Worm (Caenorhabditis elegans) whole organism, young adult: Measurements from ENCODE around the gene nhr-129.

Source experiments
- B0019.2 ChIP-seq: fragments of 200-800 bp; sonication (Bioruptor generic); conservative IDR thresholded peaks from 2 replicates; pipeline ENCODE4 v1.3.6; 2022; ENCODE audit warnings: missing genetic modification reagents, missing genetic modification characterization, missing compliant biosample characterization
- B0035.1 ChIP-seq: sonication (generic microtip); optimal IDR thresholded peaks from 2 replicates; lab custom pipeline; 2016; ENCODE audit warnings: missing genetic modification characterization, mild to moderate bottlenecking, missing compliant biosample characterization, missing genotype, missing genetic modification reagents
- K12H6.12 ChIP-seq: fragments of 200-800 bp; sonication (Bioruptor generic); optimal IDR thresholded peaks from 2 replicates; lab custom pipeline; 2018; ENCODE audit warnings: mild to moderate bottlenecking, missing genetic modification characterization, missing compliant biosample characterization
- T26A5.8 ChIP-seq: sonication (generic microtip); optimal IDR thresholded peaks from 2 replicates; lab custom pipeline; 2016; ENCODE audit warnings: missing genetic modification characterization, missing compliant biosample characterization
- Y53F4B.3 ChIP-seq: fragments of 200-800 bp; sonication (Bioruptor generic); IDR thresholded peaks from 2 replicates; pipeline ENCODE4 v1.3.6; 2022; ENCODE audit warnings: missing genetic modification reagents, missing genetic modification characterization, missing compliant biosample characterization
- Y53G8AR.9 ChIP-seq: fragments of 200-800 bp; sonication (Bioruptor generic); conservative IDR thresholded peaks from 2 replicates; pipeline ENCODE4 v1.3.6; 2022; ENCODE audit warnings: missing genetic modification reagents, missing genetic modification characterization, missing compliant biosample characterization
- Y67H2A.10 ChIP-seq: fragments of 200-800 bp; sonication (Bioruptor generic); conservative IDR thresholded peaks from 2 replicates; pipeline ENCODE4 v1.3.6; 2022; ENCODE audit warnings: missing genetic modification reagents, missing genetic modification characterization, missing compliant biosample characterization
- Y95B8A.8 ChIP-seq: fragments of 200-800 bp; sonication (Bioruptor generic); IDR thresholded peaks from 2 replicates; pipeline ENCODE4 v1.3.6; 2022; ENCODE audit warnings: missing genetic modification reagents, missing genetic modification characterization, missing compliant biosample characterization
- ama-1 ChIP-seq, 3 experiments: fragments of 150-350 bp in 1 of 3; sonication (generic microtip) in 2 of 3; optimal IDR thresholded peaks; 2 replicates each; lab custom pipeline; 2014 to 2018; ENCODE audit warnings: missing biosample characterization in 2 of 3, missing genetic modification characterization in 2 of 3, missing genetic modification reagents in 2 of 3
- aptf-2 ChIP-seq: fragments of 200-800 bp; sonication (Bioruptor generic); conservative IDR thresholded peaks from 2 replicates; pipeline ENCODE4 v1.3.6; 2022; ENCODE audit warnings: missing genetic modification reagents, missing genetic modification characterization, missing compliant biosample characterization
- atf-7 ChIP-seq: sonication (generic microtip); optimal IDR thresholded peaks from 2 replicates; lab custom pipeline; 2017; ENCODE audit warnings: mild to moderate bottlenecking, missing genetic modification characterization, missing compliant biosample characterization
- attf-6 ChIP-seq: fragments of 200-800 bp; sonication (Bioruptor generic); IDR thresholded peaks from 2 replicates; pipeline ENCODE4 v1.3.6; 2022; ENCODE audit warnings: missing genetic modification reagents, missing genetic modification characterization, missing compliant biosample characterization
- ceh-58 ChIP-seq: fragments of 200-800 bp; sonication (Bioruptor generic); IDR thresholded peaks from 2 replicates; pipeline ENCODE4 v1.3.6; 2022; ENCODE audit warnings: missing genetic modification characterization, missing compliant biosample characterization
- chd-7 ChIP-seq: sonication (generic microtip); optimal IDR thresholded peaks from 2 replicates; lab custom pipeline; 2016; ENCODE audit warnings: mild to moderate bottlenecking, missing genetic modification characterization, moderate library complexity, missing compliant biosample characterization
- dpl-1 ChIP-seq: fragments of 150-350 bp; optimal IDR thresholded peaks from 2 replicates; lab custom pipeline; 2014; ENCODE audit warnings: missing biosample characterization, missing genetic modification reagents, missing genetic modification characterization
- egl-44 ChIP-seq: fragments of 200-800 bp; sonication (Bioruptor generic); IDR thresholded peaks from 2 replicates; pipeline ENCODE4 v1.3.6; 2022; ENCODE audit warnings: missing genetic modification reagents, missing genetic modification characterization, missing compliant biosample characterization
- him-1 ChIP-seq: sonication (generic microtip); optimal IDR thresholded peaks from 2 replicates; lab custom pipeline; 2016; ENCODE audit warnings: missing genotype, missing genetic modification reagents, missing genetic modification characterization, missing compliant biosample characterization
- hlh-12 ChIP-seq: sonication (generic microtip); optimal IDR thresholded peaks from 2 replicates; lab custom pipeline; 2016; ENCODE audit warnings: missing genetic modification characterization, missing compliant biosample characterization
- let-607 ChIP-seq, 2 experiments: fragments of 200-800 bp in 1 of 2; sonication (Bioruptor generic) in 1 of 2; sonication (generic microtip) in 1 of 2; optimal IDR thresholded peaks; 2 replicates each; lab custom pipeline; 2016 to 2018; ENCODE audit warnings: mild to moderate bottlenecking in 2 of 2, missing compliant biosample characterization in 2 of 2, missing genetic modification characterization in 2 of 2, moderate library complexity in 2 of 2, missing genotype in 1 of 2
- lin-35 ChIP-seq, 3 experiments: fragments of 150-350 bp in 2 of 3; sonication (generic microtip) in 1 of 3; optimal IDR thresholded peaks; 2 replicates each; lab custom pipeline; 2014 to 2018; ENCODE audit warnings: missing biosample characterization in 3 of 3, missing genetic modification characterization in 3 of 3, missing genetic modification reagents in 3 of 3
- lir-1 ChIP-seq: fragments of 200-800 bp; sonication (Bioruptor generic); conservative IDR thresholded peaks from 2 replicates; pipeline ENCODE4 v1.3.6; 2022; ENCODE audit warnings: missing genetic modification reagents, missing genetic modification characterization, missing compliant biosample characterization
- madf-6 ChIP-seq: fragments of 200-800 bp; sonication (Bioruptor generic); IDR thresholded peaks from 2 replicates; pipeline ENCODE4 v1.3.6; 2022; ENCODE audit warnings: missing genetic modification reagents, missing genetic modification characterization, missing compliant biosample characterization
- madf-8 ChIP-seq: fragments of 200-800 bp; sonication (Bioruptor generic); conservative IDR thresholded peaks from 2 replicates; pipeline ENCODE4 v1.3.6; 2022; ENCODE audit warnings: missing genetic modification reagents, missing genetic modification characterization, missing compliant biosample characterization
- nfyb-1 ChIP-seq: fragments of 200-800 bp; sonication (Bioruptor generic); IDR thresholded peaks from 2 replicates; pipeline ENCODE4 v1.3.6; 2022; ENCODE audit warnings: missing genetic modification reagents, missing genetic modification characterization, missing compliant biosample characterization
- nhr-120 ChIP-seq: fragments of 200-800 bp; sonication (Bioruptor generic); IDR thresholded peaks from 2 replicates; pipeline ENCODE4 v1.3.6; 2022; ENCODE audit warnings: missing genetic modification characterization, missing compliant biosample characterization
- nhr-80 ChIP-seq: sonication (generic microtip); optimal IDR thresholded peaks from 2 replicates; lab custom pipeline; 2016; ENCODE audit warnings: missing genetic modification characterization, missing compliant biosample characterization
- rec-8 ChIP-seq, 2 experiments: sonication (generic microtip); optimal IDR thresholded peaks; 2 replicates each; lab custom pipeline; 2016; ENCODE audit warnings: mild to moderate bottlenecking in 2 of 2, missing genetic modification characterization in 2 of 2, missing genetic modification reagents in 2 of 2, missing genotype in 2 of 2, missing biosample characterization in 1 of 2, missing compliant biosample characterization in 1 of 2, moderate library complexity in 1 of 2
- repo-1 ChIP-seq: sonication (generic microtip); optimal IDR thresholded peaks from 2 replicates; lab custom pipeline; 2017; ENCODE audit warnings: mild to moderate bottlenecking, missing genetic modification characterization, missing compliant biosample characterization
- sea-2 ChIP-seq: fragments of 200-800 bp; sonication (Bioruptor generic); IDR thresholded peaks from 2 replicates; pipeline ENCODE4 v1.3.6; 2022; ENCODE audit warnings: missing genetic modification characterization, missing compliant biosample characterization
- somi-1 ChIP-seq: fragments of 200-800 bp; sonication (Bioruptor generic); optimal IDR thresholded peaks from 2 replicates; lab custom pipeline; 2018; ENCODE audit warnings: mild to moderate bottlenecking, missing genetic modification characterization, missing compliant biosample characterization
- unc-62 ChIP-seq: fragments of 150-350 bp; optimal IDR thresholded peaks from 2 replicates; lab custom pipeline; 2014; ENCODE audit warnings: missing biosample characterization, missing genetic modification reagents, missing genetic modification characterization
- ztf-22 ChIP-seq: fragments of 200-800 bp; sonication (Bioruptor generic); optimal IDR thresholded peaks from 2 replicates; lab custom pipeline; 2018; ENCODE audit warnings: mild to moderate bottlenecking, missing genetic modification characterization, moderate library complexity, missing compliant biosample characterization

nhr-129 gene

DNA sequence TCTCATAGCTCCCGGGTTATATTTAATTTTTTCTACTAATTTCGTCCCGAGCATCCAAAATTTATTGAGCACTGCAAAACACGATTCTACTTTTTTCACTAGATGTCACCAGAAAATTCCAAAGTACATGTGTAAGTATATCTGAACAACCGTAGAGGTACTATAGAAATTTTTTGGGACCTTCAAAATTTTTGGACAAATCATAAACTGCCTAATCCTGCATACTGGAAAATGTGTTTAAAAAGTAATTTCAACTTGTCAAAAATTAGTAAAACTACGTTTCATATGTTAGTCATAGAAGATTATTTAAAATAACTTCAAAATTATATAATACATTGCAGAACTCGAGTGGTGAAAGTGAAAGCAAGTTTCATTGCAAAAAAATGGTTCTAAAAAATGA, 44.3 kb downstream of the nhr-129 start:
- TF ChIP-seq T26A5.8 (tag; lab: Kevin White, UChicago): no peak
- TF ChIP-seq nfyb-1 (GFP tag; lab: Robert Waterston, UW): no peak
- no peak for TF ChIP-seq B0019.2 (GFP tag; lab: Robert Waterston, UW)
- no peak for TF ChIP-seq atf-7
- no peak for TF ChIP-seq dpl-1 (GFP tag; lab: Kevin White, UChicago)
- no peak for TF ChIP-seq nhr-80
- no peak for TF ChIP-seq B0035.1 (tag; lab: Kevin White, UChicago)
- no peak for TF ChIP-seq egl-44
- no peak for TF ChIP-seq lin-35 (GFP tag; optimal IDR thresholded peaks at IDR 0.05; lab: Kevin White, UChicago)

DNA sequence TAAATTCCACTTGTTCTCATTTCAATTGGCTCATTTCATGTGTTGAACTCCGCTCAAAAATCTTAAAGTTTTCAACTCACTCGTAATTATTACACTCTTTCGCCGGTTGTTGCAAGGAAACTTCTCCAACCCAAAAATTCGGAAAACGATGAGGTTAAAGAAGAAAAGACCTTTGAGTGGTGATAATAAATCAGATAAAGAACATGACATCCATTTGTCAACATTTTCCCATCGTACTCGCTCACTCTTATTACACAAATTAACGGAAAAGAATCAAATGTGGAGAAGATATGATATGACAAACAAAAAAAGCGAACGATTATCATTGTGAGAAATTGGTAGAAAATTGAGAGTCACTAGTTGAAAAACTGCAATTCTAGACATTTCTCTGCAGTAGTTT, 45.5 kb downstream of the nhr-129 start:
- no peak for TF ChIP-seq Y53G8AR.9
- TF ChIP-seq repo-1 (tag; lab: Kevin White, UChicago): no peak
- TF ChIP-seq ama-1 (optimal IDR thresholded peaks at IDR 0.05; lab: Kevin White, UChicago): no peak
- TF ChIP-seq ama-1 (GFP tag; optimal IDR thresholded peaks at IDR 0.05; lab: Kevin White, UChicago): no peak
- TF ChIP-seq Y67H2A.10 (GFP tag; lab: Robert Waterston, UW): no peak
- no peak for TF ChIP-seq aptf-2 (GFP tag; lab: Robert Waterston, UW)
- no peak for TF ChIP-seq Y53F4B.3 (GFP tag; lab: Robert Waterston, UW)
- TF ChIP-seq K12H6.12 (tag; lab: Kevin White, UChicago): no peak
- no peak for TF ChIP-seq him-1 (tag; lab: Kevin White, UChicago)
- no peak for TF ChIP-seq hlh-12 (tag; lab: Kevin White, UChicago)
- no peak for TF ChIP-seq madf-8 (GFP tag; lab: Robert Waterston, UW)
- no peak for TF ChIP-seq let-607 (tag; optimal IDR thresholded peaks at IDR 0.05; lab: Kevin White, UChicago)
- no peak for TF ChIP-seq nhr-80
- no peak for TF ChIP-seq sea-2 (GFP tag; lab: Robert Waterston, UW)
- TF ChIP-seq atf-7: no peak
- TF ChIP-seq ceh-58 (GFP tag; lab: Robert Waterston, UW): no peak
- TF ChIP-seq lir-1 (GFP tag; lab: Robert Waterston, UW): no peak

DNA sequence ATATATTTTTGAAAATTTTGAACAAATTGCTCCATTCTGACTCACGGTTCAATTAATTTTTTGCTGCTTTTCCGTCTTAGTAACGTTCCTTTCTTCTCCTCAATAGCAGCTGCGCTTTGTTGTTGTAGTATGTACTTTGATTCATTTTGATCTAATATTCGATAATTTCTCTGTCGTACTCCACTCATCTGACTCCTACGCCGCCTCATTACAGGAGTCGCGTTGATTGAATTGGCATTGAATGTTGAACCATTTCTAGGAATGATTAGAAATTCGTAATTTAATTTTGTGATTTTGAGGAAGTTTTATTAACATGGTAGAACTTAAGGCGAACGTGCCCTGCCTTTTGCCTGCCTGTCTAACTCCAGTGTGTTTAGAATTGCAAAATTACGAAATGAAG, 47.9 kb downstream of the nhr-129 start:
- TF ChIP-seq madf-6 (GFP tag; lab: Robert Waterston, UW) (no peak), Y95B8A.8 (GFP tag; lab: Robert Waterston, UW) (no peak), attf-6 (GFP tag; lab: Robert Waterston, UW) (no peak), rec-8 (tag; optimal IDR thresholded peaks at IDR 0.05; lab: Kevin White, UChicago) (no peak), chd-7 (tag; lab: Kevin White, UChicago) (no peak)
- TF ChIP-seq, all 124 proteins: peak for 0

DNA sequence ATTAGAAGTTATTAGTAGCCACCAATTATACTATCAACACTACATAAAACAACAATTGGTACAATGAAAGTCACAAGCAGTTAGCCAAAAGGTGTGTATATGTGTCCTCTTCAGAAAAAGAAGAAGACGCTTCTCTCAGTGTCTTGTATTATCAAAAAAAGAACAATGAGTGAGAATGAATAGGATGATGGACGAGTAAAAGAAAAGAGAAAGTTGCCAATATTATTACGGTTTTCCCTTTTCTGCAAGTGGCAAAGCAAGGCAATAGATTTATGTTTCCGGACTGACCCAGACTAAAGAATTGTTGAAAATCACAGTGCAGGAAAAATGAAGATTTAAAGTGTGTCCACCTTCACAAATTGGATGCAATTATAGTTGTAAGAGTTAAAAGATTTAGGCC, 50.4 kb downstream of the nhr-129 start:
- TF ChIP-seq nhr-120 (GFP tag; lab: Robert Waterston, UW): no peak
- TF ChIP-seq ztf-22 (GFP tag; lab: Kevin White, UChicago): no peak
- no peak for TF ChIP-seq madf-6 (GFP tag; lab: Robert Waterston, UW)
- no peak for TF ChIP-seq somi-1 (GFP tag; lab: Kevin White, UChicago)
- TF ChIP-seq atf-7: no peak
- TF ChIP-seq unc-62 (GFP tag; lab: Kevin White, UChicago): no peak
